Worm (Caenorhabditis elegans) whole organism, early embryonic: ENCODE results near the gene str-37.

Source experiments
- B0310.2 ChIP-seq: sonication (generic microtip); optimal IDR thresholded peaks from 2 replicates; lab custom pipeline; 2016; ENCODE audit warnings: mild to moderate bottlenecking, missing genetic modification characterization, missing compliant biosample characterization
- aly-1 ChIP-seq: sonication (generic microtip); optimal IDR thresholded peaks from 2 replicates; lab custom pipeline; 2016; ENCODE audit warnings: missing genetic modification characterization, missing compliant biosample characterization
- ama-1 ChIP-seq: fragments of 150-350 bp; optimal IDR thresholded peaks from 2 replicates; lab custom pipeline; 2014
- ceh-36 ChIP-seq: sonication (generic microtip); optimal IDR thresholded peaks from 2 replicates; lab custom pipeline; 2016; ENCODE audit warnings: missing genetic modification characterization, inconsistent platforms, missing compliant biosample characterization
- ets-7 ChIP-seq: sonication (generic microtip); optimal IDR thresholded peaks from 2 replicates; lab custom pipeline; 2016; ENCODE audit warnings: missing genotype, missing genetic modification characterization, missing compliant biosample characterization
- flt-1 ChIP-seq: fragments of 200-800 bp; sonication (Bioruptor generic); IDR thresholded peaks from 2 replicates; pipeline ENCODE4 v1.3.6; 2022; ENCODE audit warnings: missing genetic modification characterization, missing compliant biosample characterization
- hmbx-1 ChIP-seq: sonication (generic microtip); optimal IDR thresholded peaks from 2 replicates; lab custom pipeline; 2016; ENCODE audit warnings: mild to moderate bottlenecking, missing genetic modification characterization, missing compliant biosample characterization
- hmg-4 ChIP-seq: fragments of 200-800 bp; sonication (Bioruptor generic); optimal IDR thresholded peaks from 2 replicates; lab custom pipeline; 2018; ENCODE audit warnings: mild to moderate bottlenecking, missing genetic modification characterization, missing compliant biosample characterization
- hnd-1 ChIP-seq: sonication (generic microtip); optimal IDR thresholded peaks from 2 replicates; lab custom pipeline; 2016; ENCODE audit warnings: missing genetic modification characterization, missing compliant biosample characterization
- scrt-1 ChIP-seq: fragments of 200-800 bp; sonication (Bioruptor generic); IDR thresholded peaks from 2 replicates; pipeline ENCODE4 v1.3.6; 2022; ENCODE audit warnings: missing genetic modification characterization, missing compliant biosample characterization
- tbx-11 ChIP-seq: fragments of 200-800 bp; sonication (Bioruptor generic); IDR thresholded peaks from 2 replicates; pipeline ENCODE4 v1.3.6; 2022; ENCODE audit warnings: missing genetic modification characterization, missing compliant biosample characterization
- tbx-37 ChIP-seq: fragments of 200-800 bp; sonication (Bioruptor generic); conservative IDR thresholded peaks from 2 replicates; pipeline ENCODE4 v1.3.6; 2022; ENCODE audit warnings: missing genetic modification reagents, missing genetic modification characterization, missing compliant biosample characterization
- tra-4 ChIP-seq: sonication (generic microtip); optimal IDR thresholded peaks from 2 replicates; lab custom pipeline; 2017; ENCODE audit warnings: missing genetic modification characterization, missing compliant biosample characterization

ce11 chrV:13335883-13336419, 8.4 kb downstream of the str-37 start, which contains the start of gene C50B6.9:
- TF ChIP-seq hmg-4 (GFP tag; lab: Kevin White, UChicago) (no peak), ets-7 (tag; lab: Kevin White, UChicago) (no peak), ama-1 (lab: Kevin White, UChicago) (no peak), hmbx-1 (tag; lab: Kevin White, UChicago) (no peak), B0310.2 (tag; lab: Kevin White, UChicago) (no peak), tbx-11 (GFP tag; lab: Robert Waterston, UW) (no peak), tra-4 (no peak), aly-1 (no peak), hnd-1 (no peak), tbx-37 (GFP tag; lab: Robert Waterston, UW) (no peak), scrt-1 (no peak), flt-1 (GFP tag; lab: Robert Waterston, UW) (no peak), ceh-36 (no peak)
